Worm (Caenorhabditis elegans): ENCODE measurements around the gene tbx-34.

tbx-34 gene

DNA sequence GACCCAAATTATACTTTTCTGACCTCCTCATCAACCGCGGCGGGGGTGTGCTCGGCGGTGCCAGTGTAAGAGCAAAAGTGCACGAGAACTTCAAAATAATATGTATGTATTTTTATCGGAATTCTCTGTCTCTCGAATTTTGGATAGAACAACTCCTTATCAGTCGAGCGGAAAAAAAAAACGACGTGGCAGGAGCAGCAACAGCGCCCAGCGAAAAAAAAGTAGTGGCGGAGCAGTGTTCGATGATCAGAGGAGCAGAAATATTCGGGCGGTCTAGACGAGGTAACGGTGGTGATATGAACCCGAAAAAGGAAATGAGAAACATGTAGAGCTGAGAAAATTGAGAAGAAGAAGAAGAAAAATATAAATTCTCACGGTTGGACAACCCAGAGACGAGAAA, 24.8 kb downstream of the tbx-34 start:
- TF ChIP-seq ceh-13 (GFP tag; optimal IDR thresholded peaks at IDR 0.05) (no peak), hnd-1 (tag; optimal IDR thresholded peaks at IDR 0.05) (no peak), pes-1 (GFP tag; IDR thresholded peaks at IDR 0.05) (no peak), hmbx-1 (tag; optimal IDR thresholded peaks at IDR 0.05) (no peak), tbx-37 (GFP tag; conservative IDR thresholded peaks at IDR 0.05) (no peak), ama-1 (optimal IDR thresholded peaks at IDR 0.05) (no peak), ceh-36 (tag; optimal IDR thresholded peaks at IDR 0.05) (no peak), aly-1 (tag; optimal IDR thresholded peaks at IDR 0.05) (no peak), ets-7 (tag; optimal IDR thresholded peaks at IDR 0.05) (no peak), F13C5.2 (tag; optimal IDR thresholded peaks at IDR 0.05) (no peak), flt-1 (GFP tag; IDR thresholded peaks at IDR 0.05) (no peak), sea-1 (GFP tag; conservative IDR thresholded peaks at IDR 0.05) (no peak), scrt-1 (GFP tag; IDR thresholded peaks at IDR 0.05) (no peak), B0310.2 (tag; optimal IDR thresholded peaks at IDR 0.05) (no peak), tbx-11 (GFP tag; IDR thresholded peaks at IDR 0.05) (no peak), tra-4 (tag; optimal IDR thresholded peaks at IDR 0.05) (no peak)

DNA sequence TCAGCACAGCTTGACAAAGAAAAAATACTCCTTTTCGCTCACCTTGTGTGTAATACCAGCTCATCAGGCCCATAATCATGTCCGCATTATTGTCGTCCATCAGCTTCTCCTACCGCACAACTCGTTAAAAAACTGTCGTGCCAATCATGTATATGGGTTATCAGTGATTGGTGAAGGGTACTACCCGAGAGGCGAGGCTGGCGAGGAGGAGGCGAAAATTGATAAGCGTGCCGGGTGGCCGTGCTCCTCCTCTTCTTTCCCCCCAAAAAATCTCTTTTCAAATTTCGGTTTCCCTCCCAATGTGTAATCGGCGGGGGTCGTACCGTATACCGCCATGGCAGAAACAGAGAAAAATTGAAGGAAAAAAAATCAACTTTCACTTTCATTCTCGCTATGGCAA, 29.9 kb downstream of the tbx-34 start:
- no peak for TF ChIP-seq pes-1 (GFP tag; IDR thresholded peaks at IDR 0.05)
- TF ChIP-seq sea-1 (GFP tag; conservative IDR thresholded peaks at IDR 0.05) = no peak
- no peak for TF ChIP-seq tra-4 (tag; optimal IDR thresholded peaks at IDR 0.05)
- TF ChIP-seq hmg-4 (GFP tag; optimal IDR thresholded peaks at IDR 0.05) = no peak
- no peak for TF ChIP-seq hmbx-1 (tag; optimal IDR thresholded peaks at IDR 0.05)
- no peak for TF ChIP-seq ceh-13 (GFP tag; optimal IDR thresholded peaks at IDR 0.05)
- no peak for TF ChIP-seq B0310.2 (tag; optimal IDR thresholded peaks at IDR 0.05)
- no peak for TF ChIP-seq hnd-1 (tag; optimal IDR thresholded peaks at IDR 0.05)
- no peak for TF ChIP-seq ama-1 (optimal IDR thresholded peaks at IDR 0.05)
- no peak for TF ChIP-seq ets-7 (tag; optimal IDR thresholded peaks at IDR 0.05)
- TF ChIP-seq flt-1 (GFP tag; IDR thresholded peaks at IDR 0.05) = no peak
- no peak for TF ChIP-seq F13C5.2 (tag; optimal IDR thresholded peaks at IDR 0.05)
- no peak for TF ChIP-seq ceh-36 (tag; optimal IDR thresholded peaks at IDR 0.05)
- no peak for TF ChIP-seq tbx-11 (GFP tag; IDR thresholded peaks at IDR 0.05)

DNA sequence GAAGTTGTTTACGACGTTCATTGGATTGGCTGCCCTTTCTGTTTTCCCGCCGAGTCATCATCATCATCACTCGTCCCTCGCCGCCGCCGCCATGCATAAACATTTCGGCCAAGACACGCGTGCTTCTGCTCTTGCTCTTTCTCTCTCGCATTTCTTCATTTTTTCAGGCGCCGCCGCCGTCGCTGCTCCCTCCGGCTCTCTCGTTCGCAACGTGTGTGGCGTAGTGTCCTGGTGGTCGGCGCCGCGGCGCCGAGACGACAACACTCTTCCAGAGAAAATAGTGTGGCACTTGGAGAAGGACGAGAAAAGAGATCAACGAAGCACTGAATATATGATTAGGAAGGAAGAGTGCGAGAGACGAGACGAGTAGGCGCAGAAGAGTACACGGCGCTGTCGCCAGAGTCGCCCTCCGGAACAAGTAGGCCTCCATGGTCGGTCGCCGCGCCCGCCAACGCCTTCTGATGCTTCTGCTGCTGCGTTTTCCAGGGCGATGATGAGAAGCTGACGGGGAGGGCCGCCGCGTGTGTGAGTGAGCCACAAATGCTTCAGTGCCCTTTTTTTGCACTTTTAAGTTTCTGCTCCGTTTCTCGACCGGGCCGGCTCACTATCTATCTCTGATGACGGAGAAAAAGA, 32.5 kb downstream of the tbx-34 start:
- TF ChIP-seq sea-1 (GFP tag; conservative IDR thresholded peaks at IDR 0.05) = no peak

DNA sequence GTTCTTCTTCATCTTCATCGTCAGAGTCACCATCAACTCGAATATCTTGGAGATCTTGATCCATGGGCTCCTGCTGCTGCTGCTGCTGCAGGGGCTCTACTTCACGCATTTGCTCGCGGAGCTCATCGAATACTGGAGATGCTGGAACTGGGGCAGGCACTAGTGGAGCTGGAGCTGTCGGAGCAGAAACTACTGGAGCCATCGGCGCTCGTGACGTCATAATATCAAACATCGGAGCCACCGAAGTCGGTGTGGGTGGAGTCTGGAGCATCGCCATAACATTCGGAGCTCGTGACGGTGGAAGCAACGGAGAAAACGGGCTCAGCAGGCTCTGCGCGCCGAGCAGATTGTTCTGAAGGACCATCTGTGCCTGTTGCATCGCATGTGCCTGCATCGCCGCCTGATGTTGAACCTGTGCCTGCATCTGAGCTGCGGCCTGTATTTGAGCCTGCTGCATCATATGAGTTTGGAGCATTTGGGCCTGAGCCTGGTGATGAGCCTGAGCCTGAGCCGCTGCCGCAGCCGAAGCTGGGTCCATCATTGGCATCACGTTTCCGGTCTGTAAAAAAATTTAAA, 42.3 kb downstream of the tbx-34 start:
- TF ChIP-seq sea-1 (GFP tag; conservative IDR thresholded peaks at IDR 0.05) = no peak
- no peak for TF ChIP-seq ama-1 (optimal IDR thresholded peaks at IDR 0.05)
- no peak for TF ChIP-seq flt-1 (GFP tag; IDR thresholded peaks at IDR 0.05)
- no peak for TF ChIP-seq tra-4 (tag; optimal IDR thresholded peaks at IDR 0.05)
- no peak for TF ChIP-seq pes-1 (GFP tag; IDR thresholded peaks at IDR 0.05)
- no peak for TF ChIP-seq scrt-1 (GFP tag; IDR thresholded peaks at IDR 0.05)
- no peak for TF ChIP-seq hmbx-1 (tag; optimal IDR thresholded peaks at IDR 0.05)
- TF ChIP-seq F13C5.2 (tag; optimal IDR thresholded peaks at IDR 0.05) = no peak
- TF ChIP-seq ceh-13 (GFP tag; optimal IDR thresholded peaks at IDR 0.05) = no peak
- TF ChIP-seq aly-1 (tag; optimal IDR thresholded peaks at IDR 0.05) = no peak
- TF ChIP-seq hmg-4 (GFP tag; optimal IDR thresholded peaks at IDR 0.05) = no peak
- TF ChIP-seq tbx-37 (GFP tag; conservative IDR thresholded peaks at IDR 0.05) = no peak
- no peak for TF ChIP-seq hnd-1 (tag; optimal IDR thresholded peaks at IDR 0.05)
- TF ChIP-seq ets-7 (tag; optimal IDR thresholded peaks at IDR 0.05) = no peak
- TF ChIP-seq ceh-36 (tag; optimal IDR thresholded peaks at IDR 0.05) = no peak

DNA sequence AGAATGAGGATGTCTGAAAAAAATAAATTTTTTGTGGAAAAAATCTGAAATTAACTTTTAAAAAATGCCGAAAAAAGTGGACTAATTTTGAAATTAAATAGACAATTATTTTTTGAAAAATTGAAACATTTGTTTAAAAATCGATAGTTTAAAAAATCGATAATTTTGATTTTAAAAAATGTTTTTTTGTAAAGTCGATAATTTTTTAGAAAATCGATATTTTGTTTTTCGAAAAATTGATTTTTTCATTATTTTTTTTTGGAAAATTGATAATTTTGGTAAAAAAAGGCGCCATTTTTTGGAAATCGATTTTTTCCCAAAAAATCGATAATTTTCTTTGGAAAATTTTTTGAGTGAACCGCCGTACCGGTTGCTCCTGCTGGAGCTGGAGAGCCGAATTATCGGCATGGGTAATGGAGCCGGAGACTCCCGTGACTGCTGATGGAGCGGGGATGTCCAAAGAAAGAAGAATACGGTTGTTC, 45.8 kb downstream of the tbx-34 start:
- TF ChIP-seq tra-4 (tag; optimal IDR thresholded peaks at IDR 0.05) (no peak), flt-1 (GFP tag; IDR thresholded peaks at IDR 0.05) (no peak), ama-1 (optimal IDR thresholded peaks at IDR 0.05) (no peak), ceh-36 (tag; optimal IDR thresholded peaks at IDR 0.05) (no peak), pes-1 (GFP tag; IDR thresholded peaks at IDR 0.05) (no peak), scrt-1 (GFP tag; IDR thresholded peaks at IDR 0.05) (no peak), ceh-13 (GFP tag; optimal IDR thresholded peaks at IDR 0.05) (no peak), F13C5.2 (tag; optimal IDR thresholded peaks at IDR 0.05) (no peak), hmbx-1 (tag; optimal IDR thresholded peaks at IDR 0.05) (no peak)

DNA sequence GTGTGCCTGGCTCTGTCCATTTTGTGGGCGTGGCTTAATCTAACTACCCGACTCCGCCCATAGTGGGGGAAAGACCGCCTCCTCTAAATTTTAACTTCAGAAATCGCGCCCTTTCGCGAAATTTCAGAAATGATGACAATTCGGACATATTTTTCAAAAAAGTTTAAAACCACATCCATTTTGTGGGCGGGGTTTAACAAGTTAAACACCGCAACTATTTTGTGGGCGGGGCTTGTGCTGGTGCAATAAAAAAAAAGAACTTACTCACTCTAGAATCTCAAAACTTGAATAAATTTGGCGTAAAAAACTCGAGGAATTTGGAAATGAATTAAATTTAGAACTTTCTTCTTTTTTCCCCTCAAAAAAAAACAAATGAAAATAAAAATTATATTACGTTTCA, 47.5 kb downstream of the tbx-34 start:
- TF ChIP-seq ceh-13 (GFP tag; optimal IDR thresholded peaks at IDR 0.05) (no peak), hmbx-1 (tag; optimal IDR thresholded peaks at IDR 0.05) (no peak), ceh-36 (tag; optimal IDR thresholded peaks at IDR 0.05) (no peak), hnd-1 (tag; optimal IDR thresholded peaks at IDR 0.05) (no peak), ets-7 (tag; optimal IDR thresholded peaks at IDR 0.05) (no peak), flt-1 (GFP tag; IDR thresholded peaks at IDR 0.05) (no peak), hmg-4 (GFP tag; optimal IDR thresholded peaks at IDR 0.05) (no peak), F13C5.2 (tag; optimal IDR thresholded peaks at IDR 0.05) (no peak), scrt-1 (GFP tag; IDR thresholded peaks at IDR 0.05) (no peak), tbx-11 (GFP tag; IDR thresholded peaks at IDR 0.05) (no peak), aly-1 (tag; optimal IDR thresholded peaks at IDR 0.05) (no peak), tbx-37 (GFP tag; conservative IDR thresholded peaks at IDR 0.05) (no peak), pes-1 (GFP tag; IDR thresholded peaks at IDR 0.05) (no peak), ama-1 (optimal IDR thresholded peaks at IDR 0.05) (no peak), B0310.2 (tag; optimal IDR thresholded peaks at IDR 0.05) (no peak)

DNA sequence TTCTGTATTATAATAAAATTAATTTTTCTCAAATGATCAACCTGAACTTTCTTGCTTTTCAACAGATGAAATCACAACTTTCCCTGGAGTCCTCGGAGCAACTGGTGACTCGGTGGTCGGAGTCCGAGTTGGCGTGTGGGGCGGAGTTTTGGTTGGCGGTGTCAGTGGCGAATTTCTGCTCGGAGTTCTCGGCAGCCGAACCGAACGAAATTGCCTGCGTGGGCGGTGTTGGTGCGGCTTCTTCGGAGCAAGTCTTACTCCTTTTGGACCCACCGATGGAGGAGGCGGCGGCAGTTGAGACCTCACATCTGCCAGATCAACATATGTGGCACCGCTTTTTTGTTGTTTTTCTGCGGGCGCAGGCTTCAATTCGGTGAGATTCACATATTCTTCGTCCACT, 48.4 kb downstream of the tbx-34 start:
- TF ChIP-seq flt-1 (GFP tag; IDR thresholded peaks at IDR 0.05) (no peak), tbx-11 (GFP tag; IDR thresholded peaks at IDR 0.05) (no peak), hmbx-1 (tag; optimal IDR thresholded peaks at IDR 0.05) (no peak), ama-1 (optimal IDR thresholded peaks at IDR 0.05) (no peak), tra-4 (tag; optimal IDR thresholded peaks at IDR 0.05) (no peak)
